Fruit fly (Drosophila melanogaster) whole organism, embryonic: ENCODE measurements around the gene comm.

ENCODE experiments used
- CG10654 ChIP-seq: fragments of 200-800 bp; sonication (Bioruptor generic); optimal IDR thresholded peaks from 2 replicates; lab custom pipeline; 2016; ENCODE audit warnings: missing biosample characterization, missing genetic modification characterization
- CG11085 ChIP-seq: fragments of 200-800 bp; sonication (Bioruptor generic); IDR thresholded peaks from 2 replicates; pipeline ENCODE4 v1.3.6; 2022; ENCODE audit warnings: missing biosample characterization, missing genetic modification characterization
- CG12769 ChIP-seq: fragments of 200-800 bp; sonication (Bioruptor generic); optimal IDR thresholded peaks from 2 replicates; lab custom pipeline; 2019; ENCODE audit warnings: missing biosample characterization, mild to moderate bottlenecking, missing genetic modification characterization, moderate library complexity
- CG14441 ChIP-seq: fragments of 200-800 bp; sonication (Bioruptor generic); IDR thresholded peaks from 2 replicates; pipeline ENCODE4 v1.3.6; 2022; ENCODE audit warnings: missing biosample characterization, missing genetic modification characterization
- CG15601 ChIP-seq: fragments of 200-800 bp; sonication (Bioruptor generic); optimal IDR thresholded peaks from 3 replicates; lab custom pipeline; 2019; ENCODE audit warnings: missing biosample characterization, mild to moderate bottlenecking, missing genetic modification characterization, moderate library complexity
- CG1647 ChIP-seq: fragments of 200-800 bp; sonication (Bioruptor generic); optimal IDR thresholded peaks from 3 replicates; lab custom pipeline; 2016; ENCODE audit warnings: missing biosample characterization, missing genetic modification characterization
- CG17361 ChIP-seq: fragments of 200-800 bp; sonication (Bioruptor generic); IDR thresholded peaks from 3 replicates; pipeline ENCODE4 v1.3.6; 2022; ENCODE audit warnings: missing biosample characterization, missing genetic modification characterization
- CG31388 ChIP-seq: fragments of 200-800 bp; sonication (Bioruptor generic); optimal IDR thresholded peaks from 2 replicates; lab custom pipeline; 2016; ENCODE audit warnings: missing biosample characterization, missing genetic modification characterization
- CG3163 ChIP-seq: fragments of 200-800 bp; sonication (Bioruptor generic); optimal IDR thresholded peaks from 3 replicates; lab custom pipeline; 2016; ENCODE audit warnings: missing biosample characterization, missing genetic modification characterization
- CG32772 ChIP-seq: fragments of 200-800 bp; sonication (Bioruptor generic); IDR thresholded peaks from 2 replicates; pipeline ENCODE4 v1.3.6; 2022; ENCODE audit warnings: missing biosample characterization, missing genetic modification characterization
- CG5245 ChIP-seq: fragments of 200-800 bp; sonication (Bioruptor generic); optimal IDR thresholded peaks from 3 replicates; lab custom pipeline; 2016; ENCODE audit warnings: missing biosample characterization, missing genetic modification characterization
- CG7271 ChIP-seq: fragments of 200-800 bp; sonication (Bioruptor generic); optimal IDR thresholded peaks from 2 replicates; lab custom pipeline; 2018; ENCODE audit warnings: missing biosample characterization, mild to moderate bottlenecking, missing genetic modification characterization, moderate library complexity
- CG7357 ChIP-seq: fragments of 200-800 bp; sonication (Bioruptor generic); IDR thresholded peaks from 3 replicates; pipeline ENCODE4 v1.3.6; 2022; ENCODE audit warnings: missing biosample characterization, missing genetic modification characterization
- CG7786 ChIP-seq: fragments of 200-800 bp; sonication (Bioruptor generic); optimal IDR thresholded peaks from 2 replicates; lab custom pipeline; 2016; ENCODE audit warnings: missing biosample characterization, missing genetic modification characterization
- CG8089 ChIP-seq: fragments of 200-800 bp; sonication (Bioruptor generic); optimal IDR thresholded peaks from 3 replicates; lab custom pipeline; 2016; ENCODE audit warnings: missing biosample characterization, missing genetic modification characterization
- Deaf1 ChIP-seq: fragments of 200-800 bp; optimal IDR thresholded peaks from 3 replicates; lab custom pipeline; 2019; ENCODE audit warnings: missing biosample characterization, mild to moderate bottlenecking, missing genetic modification characterization, moderate library complexity
- Dip2 ChIP-seq: fragments of 200-800 bp; sonication (Bioruptor generic); IDR thresholded peaks from 2 replicates; pipeline ENCODE4 v1.3.6; 2022; ENCODE audit warnings: missing biosample characterization, missing genetic modification characterization
- E2f2 ChIP-seq: fragments of 200-800 bp; sonication (Bioruptor generic); IDR thresholded peaks from 2 replicates; pipeline ENCODE4 v1.3.6; 2022; ENCODE audit warnings: missing biosample characterization, missing genetic modification characterization
- HHEX ChIP-seq: fragments of 200-800 bp; sonication (Bioruptor generic); optimal IDR thresholded peaks from 3 replicates; lab custom pipeline; 2017; ENCODE audit warnings: missing biosample characterization, mild to moderate bottlenecking, missing genetic modification characterization, missing genetic modification reagents
- HLHmδ ChIP-seq: fragments of 200-800 bp; sonication (Bioruptor generic); optimal IDR thresholded peaks from 2 replicates; lab custom pipeline; 2018; ENCODE audit warnings: missing biosample characterization, mild to moderate bottlenecking, missing genetic modification characterization, moderate library complexity
- Hsf ChIP-seq: fragments of 200-800 bp; sonication (Bioruptor generic); optimal IDR thresholded peaks from 3 replicates; lab custom pipeline; 2016; ENCODE audit warnings: missing biosample characterization, missing genetic modification characterization
- MBD-R2 ChIP-seq: fragments of 200-800 bp; sonication (Bioruptor generic); IDR thresholded peaks from 2 replicates; pipeline ENCODE4 v1.3.6; 2022; ENCODE audit warnings: missing biosample characterization, missing genetic modification characterization
- MESR4 ChIP-seq: fragments of 200-800 bp; sonication (Bioruptor generic); optimal IDR thresholded peaks from 2 replicates; lab custom pipeline; 2018; ENCODE audit warnings: missing biosample characterization, mild to moderate bottlenecking, missing genetic modification characterization, moderate library complexity
- MTF-1 ChIP-seq: fragments of 200-800 bp; sonication (Bioruptor generic); optimal IDR thresholded peaks from 2 replicates; lab custom pipeline; 2018; ENCODE audit warnings: missing biosample characterization, mild to moderate bottlenecking, missing genetic modification characterization, borderline replicate concordance
- Mes4 ChIP-seq: fragments of 200-800 bp; sonication (Bioruptor generic); optimal IDR thresholded peaks from 2 replicates; lab custom pipeline; 2016; ENCODE audit warnings: missing biosample characterization, missing genetic modification characterization
- NfI ChIP-seq: fragments of 200-800 bp; sonication (Bioruptor generic); optimal IDR thresholded peaks from 3 replicates; lab custom pipeline; 2018; ENCODE audit warnings: missing biosample characterization, mild to moderate bottlenecking, missing genetic modification characterization, moderate library complexity
- TFAM ChIP-seq: fragments of 200-800 bp; sonication (Bioruptor generic); optimal IDR thresholded peaks from 2 replicates; lab custom pipeline; 2017; ENCODE audit warnings: missing biosample characterization, missing genetic modification characterization, inconsistent platforms
- ab ChIP-seq: fragments of 200-800 bp; sonication (Bioruptor generic); optimal IDR thresholded peaks from 2 replicates; lab custom pipeline; 2016; ENCODE audit warnings: missing biosample characterization, missing genetic modification characterization
- ara ChIP-seq: fragments of 200-800 bp; sonication (Bioruptor generic); IDR thresholded peaks from 2 replicates; pipeline ENCODE4 v1.3.6; 2022; ENCODE audit warnings: missing biosample characterization, missing genetic modification characterization
- bcd ChIP-seq: fragments of 200-800 bp; sonication (Bioruptor generic); optimal IDR thresholded peaks from 2 replicates; lab custom pipeline; 2017; ENCODE audit warnings: missing biosample characterization, mild to moderate bottlenecking, missing genetic modification characterization
- bsh ChIP-seq, 2 experiments: fragments of 200-800 bp; sonication (Bioruptor generic); optimal IDR thresholded peaks; 2 replicates each; lab custom pipeline; 2017 to 2018; ENCODE audit warnings: mild to moderate bottlenecking in 2 of 2, missing biosample characterization in 2 of 2, missing genetic modification characterization in 2 of 2, moderate library complexity in 1 of 2
- cg ChIP-seq: fragments of 200-800 bp; sonication (Bioruptor generic); optimal IDR thresholded peaks from 3 replicates; lab custom pipeline; 2019; ENCODE audit warnings: missing biosample characterization, mild to moderate bottlenecking, missing genetic modification characterization, moderate library complexity
- chm ChIP-seq: fragments of 200-800 bp; sonication (Bioruptor generic); IDR thresholded peaks from 2 replicates; pipeline ENCODE4 v1.3.6; 2022; ENCODE audit warnings: missing biosample characterization, missing genetic modification characterization
- disco-r ChIP-seq: fragments of 200-800 bp; sonication (Bioruptor generic); optimal IDR thresholded peaks from 2 replicates; lab custom pipeline; 2016; ENCODE audit warnings: missing biosample characterization, missing genetic modification characterization
- dm ChIP-seq: fragments of 200-800 bp; sonication (Bioruptor generic); optimal IDR thresholded peaks from 3 replicates; lab custom pipeline; 2016; ENCODE audit warnings: missing biosample characterization, missing genetic modification characterization
- dysf ChIP-seq: fragments of 200-800 bp; sonication (Bioruptor generic); IDR thresholded peaks from 3 replicates; pipeline ENCODE4 v1.3.6; 2022; ENCODE audit warnings: missing biosample characterization, missing genetic modification characterization
- fru ChIP-seq: fragments of >200 bp; optimal IDR thresholded peaks from 2 replicates; lab custom pipeline; 2017
- gce ChIP-seq: fragments of 200-800 bp; sonication (Bioruptor generic); IDR thresholded peaks from 3 replicates; pipeline ENCODE4 v1.3.6; 2022; ENCODE audit warnings: missing biosample characterization, missing genetic modification characterization
- inv ChIP-seq: fragments of 200-800 bp; sonication (Bioruptor generic); IDR thresholded peaks from 2 replicates; pipeline ENCODE4 v1.3.6; 2022; ENCODE audit warnings: missing biosample characterization, missing genetic modification characterization; ENCODE audit not compliant: partially characterized antibody
- knrl ChIP-seq: fragments of 200-800 bp; sonication (Bioruptor generic); IDR thresholded peaks from 3 replicates; pipeline ENCODE4 v1.3.6; 2022; ENCODE audit warnings: missing biosample characterization, missing genetic modification characterization; ENCODE audit not compliant: partially characterized antibody
- mirr ChIP-seq: fragments of 200-800 bp; sonication (Bioruptor generic); optimal IDR thresholded peaks from 3 replicates; lab custom pipeline; 2018; ENCODE audit warnings: missing biosample characterization, mild to moderate bottlenecking, missing genetic modification characterization
- nau ChIP-seq: fragments of 200-800 bp; sonication (Bioruptor generic); optimal IDR thresholded peaks from 3 replicates; lab custom pipeline; 2017; ENCODE audit warnings: missing biosample characterization, mild to moderate bottlenecking, missing genetic modification characterization, missing genetic modification reagents
- ranshi ChIP-seq: fragments of 200-800 bp; sonication (Bioruptor generic); IDR thresholded peaks from 2 replicates; pipeline ENCODE4 v1.3.6; 2022; ENCODE audit warnings: missing biosample characterization, missing genetic modification characterization
- sd ChIP-seq: fragments of 200-800 bp; sonication (Bioruptor generic); optimal IDR thresholded peaks from 3 replicates; lab custom pipeline; 2018; ENCODE audit warnings: missing biosample characterization, mild to moderate bottlenecking, missing genetic modification characterization, moderate library complexity
- sens-2 ChIP-seq: fragments of 200-800 bp; sonication (Bioruptor generic); IDR thresholded peaks from 2 replicates; pipeline ENCODE4 v1.3.6; 2022; ENCODE audit warnings: missing biosample characterization, missing genetic modification characterization
- shn ChIP-seq: fragments of 200-800 bp; sonication (Bioruptor generic); optimal IDR thresholded peaks from 3 replicates; lab custom pipeline; 2016; ENCODE audit warnings: missing biosample characterization, missing genetic modification characterization
- sob ChIP-seq: fragments of 200-800 bp; sonication (Bioruptor generic); IDR thresholded peaks from 2 replicates; pipeline ENCODE4 v1.3.6; 2022; ENCODE audit warnings: missing biosample characterization, missing genetic modification characterization
- tna ChIP-seq: fragments of 200-800 bp; sonication (Bioruptor generic); IDR thresholded peaks from 2 replicates; pipeline ENCODE4 v1.3.6; 2022; ENCODE audit warnings: missing biosample characterization, missing genetic modification characterization; ENCODE audit not compliant: partially characterized antibody
- tx ChIP-seq: fragments of 200-800 bp; sonication (Bioruptor generic); optimal IDR thresholded peaks from 2 replicates; lab custom pipeline; 2016; ENCODE audit warnings: missing biosample characterization, missing genetic modification characterization
- vnd ChIP-seq: fragments of 200-800 bp; sonication (Bioruptor generic); IDR thresholded peaks from 3 replicates; pipeline ENCODE4 v1.3.6; 2022; ENCODE audit warnings: missing biosample characterization, missing genetic modification characterization; ENCODE audit not compliant: partially characterized antibody

The comm gene

DNA sequence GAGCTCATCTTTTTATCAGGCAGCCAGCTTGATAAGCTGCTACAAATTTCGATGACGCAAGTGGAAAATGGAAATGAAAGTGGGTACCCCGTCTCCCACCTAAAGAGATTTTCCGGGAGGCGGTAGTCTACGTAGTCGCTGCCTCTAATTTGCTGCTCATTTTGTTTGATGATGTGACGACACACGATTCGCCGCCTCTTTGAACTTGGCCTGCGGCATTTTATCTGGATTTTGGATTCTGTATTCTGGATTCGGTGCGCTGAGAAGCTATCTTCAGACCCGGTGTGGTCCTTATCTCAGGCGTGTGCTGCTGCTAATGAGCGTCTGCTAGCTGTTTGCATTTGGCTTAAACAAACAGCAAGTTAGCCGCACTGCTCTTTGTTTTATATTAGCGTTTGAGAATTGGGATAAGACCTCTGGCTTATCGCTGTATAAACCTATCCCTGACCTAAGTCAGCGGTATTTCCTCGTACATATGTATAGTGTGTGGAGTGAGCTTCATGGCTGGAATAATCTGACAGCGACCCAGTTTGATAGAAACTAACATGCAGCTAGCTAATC lies 14.2 kb downstream of the comm start (continued):
- TF ChIP-seq CG7357 (GFP tag; lab: Robert Waterston, UW), result no peak
- TF ChIP-seq CG12769, result peak; percentile 76
- TF ChIP-seq MTF-1 (GFP tag; lab: Kevin White, UChicago), result peak; percentile 55
- 0 out of 3 replicates have a peak, but pooled peaks have one; percentile 27 for TF ChIP-seq CG17361
- TF ChIP-seq CG32772 (GFP tag; lab: Robert Waterston, UW), result peak; percentile 37; the same call in 1 of the 2 replicates
- TF ChIP-seq chm (GFP tag; lab: Robert Waterston, UW), result peak; percentile 76
- no peak for TF ChIP-seq fru (lab: Kevin White, UChicago)
- TF ChIP-seq ab (GFP tag; lab: Kevin White, UChicago), result no peak
- no peak for TF ChIP-seq Hsf
- peak; percentile 73 for TF ChIP-seq HHEX (GFP tag; lab: Kevin White, UChicago)
- no peak for TF ChIP-seq sens-2 (GFP tag; lab: Robert Waterston, UW)
- peak; percentile 2 for TF ChIP-seq HLHmδ (GFP tag; lab: Kevin White, UChicago)
- TF ChIP-seq inv (GFP tag; lab: Robert Waterston, UW), result no peak
- no peak for TF ChIP-seq dysf (GFP tag; lab: Robert Waterston, UW)
- TF ChIP-seq E2f2 (GFP tag; lab: Robert Waterston, UW), result peak; percentile 36; the same call in 1 of the 2 replicates
- TF ChIP-seq vnd (GFP tag; lab: Robert Waterston, UW), result no peak
- no peak for TF ChIP-seq cg (GFP tag; lab: Kevin White, UChicago)
- peak; percentile 64 for TF ChIP-seq CG7271 (tag; lab: Kevin White, UChicago)
- peak; percentile 35 for TF ChIP-seq CG10654 (GFP tag; lab: Kevin White, UChicago)
- TF ChIP-seq CG1647 (GFP tag; lab: Kevin White, UChicago), result peak; percentile 36
- TF ChIP-seq nau (GFP tag; lab: Kevin White, UChicago), result peak; percentile 75
- TF ChIP-seq MBD-R2, result no peak; the same call in 1 of the 2 replicates
- TF ChIP-seq Deaf1, result no peak
- peak; percentile 76 for TF ChIP-seq ara
- TF ChIP-seq disco-r (GFP tag; lab: Kevin White, UChicago), result peak; percentile 45
- TF ChIP-seq CG31388 (GFP tag; lab: Kevin White, UChicago), result no peak
- no peak for TF ChIP-seq CG11085 (GFP tag; lab: Robert Waterston, UW)
- no peak for TF ChIP-seq Dip2 (GFP tag; lab: Robert Waterston, UW)
- TF ChIP-seq MESR4 (GFP tag; lab: Kevin White, UChicago), result no peak
- TF ChIP-seq bsh (GFP tag; optimal IDR thresholded peaks at IDR 0.05; lab: Kevin White, UChicago), result peak in 1 of 2 experiments; percentile 67
- TF ChIP-seq tna, result no peak
- 0 out of 2 replicates have a peak, but pooled peaks have one; percentile 16 for TF ChIP-seq CG14441 (GFP tag; lab: Robert Waterston, UW)
- no peak for TF ChIP-seq TFAM (GFP tag; lab: Kevin White, UChicago)
- peak; percentile 55; the same call in 1 of the 2 replicates for TF ChIP-seq ranshi (GFP tag; lab: Robert Waterston, UW)
- TF ChIP-seq tx (GFP tag; lab: Kevin White, UChicago), result no peak
- TF ChIP-seq CG5245 (GFP tag; lab: Kevin White, UChicago), result no peak
- peak; percentile 66; the same call in 1 of the 2 replicates for TF ChIP-seq sob (GFP tag; lab: Robert Waterston, UW)
- peak; percentile 7 for TF ChIP-seq CG7786 (GFP tag; lab: Kevin White, UChicago)
- TF ChIP-seq sd, result peak; percentile 44
- TF ChIP-seq dm, result peak; percentile 25
- peak; percentile 44 for TF ChIP-seq shn (GFP tag; lab: Kevin White, UChicago)
- TF ChIP-seq NfI (GFP tag; lab: Kevin White, UChicago), result peak; percentile 23
- TF ChIP-seq CG8089 (GFP tag; lab: Kevin White, UChicago), result peak; percentile 54
- TF ChIP-seq CG3163 (GFP tag; lab: Kevin White, UChicago), result peak; percentile 30
- TF ChIP-seq CG15601 (tag; lab: Kevin White, UChicago), result peak; percentile 46
- TF ChIP-seq gce (GFP tag; lab: Robert Waterston, UW), result no peak
- peak; percentile 16 for TF ChIP-seq mirr (GFP tag; lab: Kevin White, UChicago)
- TF ChIP-seq Mes4 (GFP tag; lab: Kevin White, UChicago), result peak; percentile 58
- TF ChIP-seq knrl (GFP tag; lab: Robert Waterston, UW), result no peak
- TF ChIP-seq bcd (GFP tag; lab: Kevin White, UChicago), result peak; percentile 59
